Worm (Caenorhabditis elegans): ENCODE data around the gene nlf-1.

The nlf-1 gene

DNA sequence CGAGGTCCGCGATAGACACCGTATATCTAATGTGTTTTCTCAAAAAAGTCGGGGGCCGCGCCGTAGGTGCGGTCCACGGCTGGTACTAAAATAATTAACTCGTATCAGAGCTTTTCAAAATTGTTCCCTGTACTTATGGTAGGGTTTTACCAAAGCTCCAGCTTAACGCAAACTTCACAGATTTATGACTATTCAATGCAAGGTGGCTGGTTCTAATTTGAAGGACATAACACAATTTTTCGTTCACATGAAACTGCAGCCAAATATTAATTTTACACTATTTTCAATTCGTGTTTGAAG lies 42.2 kb downstream of the nlf-1 start:
- no peak for TF ChIP-seq unc-62 (GFP tag; optimal IDR thresholded peaks at IDR 0.05)

DNA sequence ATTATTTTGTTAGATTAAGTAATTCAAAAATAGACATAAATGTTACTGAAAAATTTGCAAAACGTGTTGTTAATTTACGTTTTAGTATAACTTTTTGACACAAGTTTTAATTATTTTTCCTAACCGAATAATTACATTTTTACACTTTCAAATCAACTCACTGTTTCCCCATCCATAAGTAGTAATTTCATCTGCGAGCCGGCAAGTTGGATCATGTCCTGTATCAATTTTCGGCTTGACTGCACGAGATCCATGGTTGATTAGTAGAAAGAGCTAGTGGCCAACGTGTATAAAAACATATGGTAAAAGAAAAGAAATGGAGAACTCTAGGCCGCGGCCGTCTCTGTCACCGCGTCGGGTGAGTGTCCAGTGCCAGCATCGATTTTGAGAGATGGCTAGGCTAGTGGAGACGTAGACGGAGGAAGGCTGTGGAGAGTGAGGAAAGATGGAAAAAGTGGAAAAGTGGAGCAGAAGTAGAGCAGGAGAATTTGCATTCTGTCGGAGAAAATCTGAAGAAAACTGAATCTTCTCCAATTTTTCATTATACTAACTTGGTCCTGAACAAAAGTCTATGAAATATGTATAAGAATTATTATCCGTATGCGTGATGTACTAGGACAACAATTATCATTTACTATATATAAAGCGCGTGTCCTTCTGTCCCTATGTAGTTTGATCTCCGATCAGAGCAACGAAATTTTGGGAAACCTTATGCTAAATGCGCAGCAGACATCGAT lies 42.7 kb downstream of the nlf-1 start, which contains the start of gene vps-45:
vps-45 (minus strand) TSS at position 350 of the 737 bp plus-strand sequence.
- TF ChIP-seq unc-62 (GFP tag; optimal IDR thresholded peaks at IDR 0.05) = no peak

- no peak for TF ChIP-seq unc-62 (GFP tag; optimal IDR thresholded peaks at IDR 0.05)
Observed at ce11 chrX:970072-970471, 47.3 kb downstream of the nlf-1 start, which contains the start of gene C44C1.6. Gene C44C1.6, minus strand, starts transcription at chrX:970270.

- TF ChIP-seq unc-62 (GFP tag; optimal IDR thresholded peaks at IDR 0.05) = no peak
Observed at ce11 chrX:963171-963570, 54.2 kb downstream of the nlf-1 start, which contains the start of gene ncs-1. Gene ncs-1, minus strand, starts transcription at chrX:963271.
